Fruit fly (Drosophila melanogaster) whole organism, embryonic: Measurements from ENCODE around the gene Pak.
A peak's percentile ranks its signal among the peaks of the same experiment; 100 is the strongest.

ENCODE experiments used
- Asciz ChIP-seq: fragments of 200-800 bp; sonication (Bioruptor generic); optimal IDR thresholded peaks from 2 replicates; lab custom pipeline; 2017; ENCODE audit warnings: missing biosample characterization, mild to moderate bottlenecking, missing genetic modification characterization, missing genetic modification reagents
- CG10321 ChIP-seq: fragments of 200-800 bp; sonication (Bioruptor generic); IDR thresholded peaks from 2 replicates; pipeline ENCODE4 v1.3.6; 2022; ENCODE audit warnings: missing biosample characterization, missing genetic modification characterization
- CG11695 ChIP-seq: fragments of 200-800 bp; sonication (Bioruptor generic); IDR thresholded peaks from 3 replicates; pipeline ENCODE4 v1.3.6; 2022; ENCODE audit warnings: missing biosample characterization, missing genetic modification characterization
- CG11696 ChIP-seq: fragments of 200-800 bp; sonication (Bioruptor generic); IDR thresholded peaks from 2 replicates; pipeline ENCODE4 v1.3.6; 2022; ENCODE audit warnings: missing biosample characterization, missing genetic modification characterization
- CG12299 ChIP-seq: fragments of 200-800 bp; sonication (Bioruptor generic); optimal IDR thresholded peaks from 2 replicates; lab custom pipeline; 2018; ENCODE audit warnings: missing biosample characterization, mild to moderate bottlenecking, missing genetic modification characterization
- CG13296 ChIP-seq: fragments of 200-800 bp; sonication (Bioruptor generic); optimal IDR thresholded peaks from 3 replicates; lab custom pipeline; 2018; ENCODE audit warnings: missing biosample characterization, mild to moderate bottlenecking, missing genetic modification characterization
- CG13424 ChIP-seq: fragments of 200-800 bp; sonication (Bioruptor generic); optimal IDR thresholded peaks from 2 replicates; lab custom pipeline; 2019; ENCODE audit warnings: missing biosample characterization, mild to moderate bottlenecking, missing genetic modification characterization, moderate library complexity
- CG14667 ChIP-seq: fragments of 200-800 bp; sonication (Bioruptor generic); IDR thresholded peaks from 2 replicates; pipeline ENCODE4 v1.3.6; 2022; ENCODE audit warnings: missing biosample characterization, missing genetic modification characterization
- CG14965 ChIP-seq: fragments of 200-800 bp; sonication (Bioruptor generic); optimal IDR thresholded peaks from 2 replicates; lab custom pipeline; 2016; ENCODE audit warnings: missing biosample characterization, missing genetic modification characterization, borderline replicate concordance
- CG18619 ChIP-seq: fragments of 200-800 bp; sonication (Bioruptor generic); optimal IDR thresholded peaks from 3 replicates; lab custom pipeline; 2017; ENCODE audit warnings: missing biosample characterization, mild to moderate bottlenecking, missing genetic modification characterization
- CG2889 ChIP-seq: fragments of 200-800 bp; sonication (Bioruptor generic); IDR thresholded peaks from 3 replicates; pipeline ENCODE4 v1.3.6; 2022; ENCODE audit warnings: missing biosample characterization, missing genetic modification characterization
- CG3163 ChIP-seq: fragments of 200-800 bp; sonication (Bioruptor generic); optimal IDR thresholded peaks from 3 replicates; lab custom pipeline; 2016; ENCODE audit warnings: missing biosample characterization, missing genetic modification characterization
- CG32772 ChIP-seq: fragments of 200-800 bp; sonication (Bioruptor generic); IDR thresholded peaks from 2 replicates; pipeline ENCODE4 v1.3.6; 2022; ENCODE audit warnings: missing biosample characterization, missing genetic modification characterization
- CG34376 ChIP-seq: fragments of 200-800 bp; sonication (Bioruptor generic); optimal IDR thresholded peaks from 2 replicates; lab custom pipeline; 2018; ENCODE audit warnings: missing biosample characterization, mild to moderate bottlenecking, missing genetic modification characterization
- CG34422 ChIP-seq: fragments of 200-800 bp; sonication (Bioruptor generic); IDR thresholded peaks from 3 replicates; pipeline ENCODE4 v1.3.6; 2022; ENCODE audit warnings: missing biosample characterization, missing genetic modification characterization
- CG43689 ChIP-seq: fragments of 200-800 bp; sonication (Bioruptor generic); IDR thresholded peaks from 2 replicates; pipeline ENCODE4 v1.3.6; 2022; ENCODE audit warnings: missing biosample characterization, missing genetic modification characterization
- CG4424 ChIP-seq: fragments of 200-800 bp; sonication (Bioruptor generic); optimal IDR thresholded peaks from 3 replicates; lab custom pipeline; 2016; ENCODE audit warnings: missing biosample characterization, missing genetic modification characterization
- CG4707 ChIP-seq: fragments of 200-800 bp; sonication (Bioruptor generic); optimal IDR thresholded peaks from 2 replicates; lab custom pipeline; 2018; ENCODE audit warnings: missing biosample characterization, mild to moderate bottlenecking, missing genetic modification characterization, moderate library complexity
- CG4854 ChIP-seq: fragments of 200-800 bp; sonication (Bioruptor generic); optimal IDR thresholded peaks from 2 replicates; lab custom pipeline; 2016; ENCODE audit warnings: missing biosample characterization, missing genetic modification characterization, inconsistent platforms
- CG6654 ChIP-seq: fragments of 200-800 bp; sonication (Bioruptor generic); optimal IDR thresholded peaks from 2 replicates; lab custom pipeline; 2017; ENCODE audit warnings: missing biosample characterization, mild to moderate bottlenecking, missing genetic modification characterization
- CG6791 ChIP-seq: fragments of 200-800 bp; sonication (Bioruptor generic); IDR thresholded peaks from 3 replicates; pipeline ENCODE4 v1.3.6; 2022; ENCODE audit warnings: missing biosample characterization, missing genetic modification characterization; ENCODE audit not compliant: partially characterized antibody
- CG8944 ChIP-seq: fragments of 200-800 bp; sonication (Bioruptor generic); optimal IDR thresholded peaks from 3 replicates; lab custom pipeline; 2016; ENCODE audit warnings: missing biosample characterization, missing genetic modification characterization
- CG9437 ChIP-seq: fragments of 200-800 bp; sonication (Bioruptor generic); optimal IDR thresholded peaks from 2 replicates; lab custom pipeline; 2018; ENCODE audit warnings: missing biosample characterization, mild to moderate bottlenecking, missing genetic modification characterization
- Dbx ChIP-seq: fragments of 200-800 bp; sonication (Bioruptor generic); IDR thresholded peaks from 3 replicates; pipeline ENCODE4 v1.3.6; 2022; ENCODE audit warnings: missing biosample characterization, missing genetic modification characterization
- HLHmδ ChIP-seq: fragments of 200-800 bp; sonication (Bioruptor generic); optimal IDR thresholded peaks from 2 replicates; lab custom pipeline; 2018; ENCODE audit warnings: missing biosample characterization, mild to moderate bottlenecking, missing genetic modification characterization, moderate library complexity
- Hand ChIP-seq: fragments of 200-800 bp; sonication (Bioruptor generic); optimal IDR thresholded peaks from 2 replicates; lab custom pipeline; 2017; ENCODE audit warnings: mild to moderate bottlenecking, missing biosample characterization, missing genetic modification reagents, missing genetic modification characterization
- Hey ChIP-seq: fragments of 200-800 bp; sonication (Bioruptor generic); optimal IDR thresholded peaks from 3 replicates; lab custom pipeline; 2018; ENCODE audit warnings: missing biosample characterization, mild to moderate bottlenecking, missing genetic modification characterization
- NC2α ChIP-seq: fragments of 200-800 bp; sonication (Bioruptor generic); optimal IDR thresholded peaks from 2 replicates; lab custom pipeline; 2016; ENCODE audit warnings: missing biosample characterization, missing genetic modification characterization
- Ssrp ChIP-seq: fragments of 200-800 bp; sonication (Bioruptor generic); optimal IDR thresholded peaks from 2 replicates; lab custom pipeline; 2018; ENCODE audit warnings: missing biosample characterization, mild to moderate bottlenecking, missing genetic modification characterization, moderate library complexity
- Xbp1 ChIP-seq: fragments of 200-800 bp; sonication (Bioruptor generic); optimal IDR thresholded peaks from 3 replicates; lab custom pipeline; 2016; ENCODE audit warnings: missing biosample characterization, mild to moderate bottlenecking, missing genetic modification characterization
- Xrp1 ChIP-seq: fragments of 200-800 bp; sonication (Bioruptor generic); IDR thresholded peaks from 2 replicates; pipeline ENCODE4 v1.3.6; 2022; ENCODE audit warnings: missing biosample characterization, missing genetic modification characterization
- ap ChIP-seq: fragments of 200-800 bp; sonication (Bioruptor generic); IDR thresholded peaks from 2 replicates; pipeline ENCODE4 v1.3.6; 2022; ENCODE audit warnings: missing biosample characterization, missing genetic modification characterization
- bcd ChIP-seq: fragments of 200-800 bp; sonication (Bioruptor generic); optimal IDR thresholded peaks from 2 replicates; lab custom pipeline; 2017; ENCODE audit warnings: missing biosample characterization, mild to moderate bottlenecking, missing genetic modification characterization
- chinmo ChIP-seq: fragments of 200-800 bp; sonication (Bioruptor generic); IDR thresholded peaks from 4 replicates; pipeline ENCODE4 v1.3.6; 2022; ENCODE audit warnings: missing biosample characterization, missing genetic modification characterization; ENCODE audit not compliant: partially characterized antibody
- crc ChIP-seq: fragments of 200-800 bp; sonication (Bioruptor generic); optimal IDR thresholded peaks from 2 replicates; lab custom pipeline; 2016; ENCODE audit warnings: missing biosample characterization, missing genetic modification characterization
- dysf ChIP-seq: fragments of 200-800 bp; sonication (Bioruptor generic); IDR thresholded peaks from 3 replicates; pipeline ENCODE4 v1.3.6; 2022; ENCODE audit warnings: missing biosample characterization, missing genetic modification characterization
- gcm ChIP-seq: fragments of 200-800 bp; sonication (Bioruptor generic); optimal IDR thresholded peaks from 2 replicates; lab custom pipeline; 2019; ENCODE audit warnings: missing biosample characterization, mild to moderate bottlenecking, missing genetic modification characterization, moderate library complexity
- jing ChIP-seq: fragments of 200-800 bp; sonication (Bioruptor generic); optimal IDR thresholded peaks from 2 replicates; lab custom pipeline; 2018; ENCODE audit warnings: missing biosample characterization, mild to moderate bottlenecking, missing genetic modification characterization
- nerfin-2 ChIP-seq: fragments of 200-800 bp; sonication (Bioruptor generic); IDR thresholded peaks from 2 replicates; pipeline ENCODE4 v1.3.6; 2022; ENCODE audit warnings: missing biosample characterization, missing genetic modification characterization; ENCODE audit not compliant: partially characterized antibody
- onecut ChIP-seq: fragments of 200-800 bp; sonication (Bioruptor generic); IDR thresholded peaks from 2 replicates; pipeline ENCODE4 v1.3.6; 2022; ENCODE audit warnings: missing biosample characterization, missing genetic modification characterization
- pb ChIP-seq: fragments of 200-800 bp; sonication (Bioruptor generic); optimal IDR thresholded peaks from 3 replicates; lab custom pipeline; 2016; ENCODE audit warnings: missing biosample characterization, missing genetic modification characterization
- phol ChIP-seq: fragments of 200-800 bp; sonication (Bioruptor generic); optimal IDR thresholded peaks from 3 replicates; lab custom pipeline; 2018; ENCODE audit warnings: missing biosample characterization, mild to moderate bottlenecking, missing genetic modification characterization, moderate library complexity
- repo ChIP-seq: fragments of 200-800 bp; sonication (Bioruptor generic); optimal IDR thresholded peaks from 2 replicates; lab custom pipeline; 2016; ENCODE audit warnings: missing biosample characterization, missing genetic modification characterization
- scrt ChIP-seq: fragments of 200-800 bp; sonication (Bioruptor generic); optimal IDR thresholded peaks from 2 replicates; lab custom pipeline; 2018; ENCODE audit warnings: missing biosample characterization, mild to moderate bottlenecking, missing genetic modification characterization, moderate library complexity
- sob ChIP-seq: fragments of 200-800 bp; sonication (Bioruptor generic); IDR thresholded peaks from 2 replicates; pipeline ENCODE4 v1.3.6; 2022; ENCODE audit warnings: missing biosample characterization, missing genetic modification characterization
- tin ChIP-seq: fragments of 200-800 bp; sonication (Bioruptor generic); optimal IDR thresholded peaks from 3 replicates; lab custom pipeline; 2016; ENCODE audit warnings: missing biosample characterization, missing genetic modification characterization
- trem ChIP-seq: fragments of 200-800 bp; optimal IDR thresholded peaks from 3 replicates; lab custom pipeline; 2019; ENCODE audit warnings: missing biosample characterization, mild to moderate bottlenecking, missing genetic modification characterization, moderate library complexity
- trh ChIP-seq: fragments of 200-800 bp; sonication (Bioruptor generic); optimal IDR thresholded peaks from 2 replicates; lab custom pipeline; 2016; ENCODE audit warnings: missing biosample characterization, missing genetic modification characterization
- zen2 ChIP-seq: fragments of 200-800 bp; sonication (Bioruptor generic); IDR thresholded peaks from 3 replicates; pipeline ENCODE4 v1.3.6; 2022; ENCODE audit warnings: missing biosample characterization, missing genetic modification characterization; ENCODE audit not compliant: partially characterized antibody

Pak gene

dm6 chr3R:6353624-6354352 is 3.1 kb downstream of the Pak start (continued):
- TF ChIP-seq CG34376 (peak; percentile 42), Hey (tag; lab: Kevin White, UChicago) (no peak), CG43689 (GFP tag; lab: Robert Waterston, UW) (no peak), NC2α (GFP tag; lab: Kevin White, UChicago) (no peak), zen2 (no peak), chinmo (no peak), Asciz (peak; percentile 64), CG32772 (peak; percentile 62), CG3163 (GFP tag; lab: Kevin White, UChicago) (peak; percentile 12), CG13424 (tag; lab: Kevin White, UChicago) (peak; percentile 87), CG12299 (tag; lab: Kevin White, UChicago) (peak; percentile 52), dysf (peak; percentile 82; the same call in 2 of the 3 replicates), CG4854 (GFP tag; lab: Kevin White, UChicago) (peak; percentile 41), CG13296 (no peak), CG11696 (GFP tag; lab: Robert Waterston, UW) (0 out of 2 replicates have a peak, but pooled peaks have one; percentile 26), bcd (GFP tag; lab: Kevin White, UChicago) (peak; percentile 84), pb (GFP tag; lab: Kevin White, UChicago) (no peak), Xrp1 (GFP tag; lab: Robert Waterston, UW) (peak; percentile 55), phol (peak; percentile 90), jing (peak; percentile 78), CG6654 (GFP tag; lab: Kevin White, UChicago) (peak; percentile 48), nerfin-2 (GFP tag; lab: Robert Waterston, UW) (0 out of 2 replicates have a peak, but pooled peaks have one; percentile 34), ap (GFP tag; lab: Robert Waterston, UW) (0 out of 2 replicates have a peak, but pooled peaks have one; percentile 32), CG4424 (GFP tag; lab: Kevin White, UChicago) (peak; percentile 81), Hand (GFP tag; lab: Kevin White, UChicago) (peak; percentile 66), sob (GFP tag; lab: Robert Waterston, UW) (0 out of 2 replicates have a peak, but pooled peaks have one; percentile 34), Dbx (GFP tag; lab: Robert Waterston, UW) (no peak), CG14667 (GFP tag; lab: Robert Waterston, UW) (no peak), CG10321 (GFP tag; lab: Robert Waterston, UW) (no peak), CG34422 (GFP tag; lab: Robert Waterston, UW) (0 out of 3 replicates have a peak, but pooled peaks have one; percentile 23), crc (GFP tag; lab: Kevin White, UChicago) (peak; percentile 45), CG2889 (GFP tag; lab: Robert Waterston, UW) (no peak), CG8944 (peak; percentile 48), CG14965 (GFP tag; lab: Kevin White, UChicago) (no peak), CG11695 (GFP tag; lab: Robert Waterston, UW) (peak; percentile 80), trem (tag; lab: Kevin White, UChicago) (peak; percentile 58), CG18619 (GFP tag; lab: Kevin White, UChicago) (peak; percentile 80), Ssrp (tag; lab: Kevin White, UChicago) (peak; percentile 84), onecut (GFP tag; lab: Robert Waterston, UW) (peak; percentile 23), CG6791 (GFP tag; lab: Robert Waterston, UW) (no peak; the same call in 2 of the 3 replicates), trh (GFP tag; lab: Kevin White, UChicago) (peak; percentile 31), tin (GFP tag; lab: Kevin White, UChicago) (peak; percentile 62), scrt (no peak), CG9437 (peak; percentile 82), repo (GFP tag; lab: Kevin White, UChicago) (peak; percentile 18), Xbp1 (peak; percentile 83), gcm (no peak), HLHmδ (GFP tag; lab: Kevin White, UChicago) (no peak), CG4707 (peak; percentile 39)
